Worm (Caenorhabditis elegans) whole organism, early embryonic: ENCODE measurements around the gene rsa-2.

Experiments used
- B0310.2 ChIP-seq: sonication (generic microtip); optimal IDR thresholded peaks from 2 replicates; lab custom pipeline; 2016; ENCODE audit warnings: mild to moderate bottlenecking, missing genetic modification characterization, missing compliant biosample characterization
- ama-1 ChIP-seq: fragments of 150-350 bp; optimal IDR thresholded peaks from 2 replicates; lab custom pipeline; 2014
- ceh-13 ChIP-seq: fragments of 200-800 bp; sonication (Bioruptor generic); optimal IDR thresholded peaks from 2 replicates; lab custom pipeline; 2018; ENCODE audit warnings: mild to moderate bottlenecking, missing genetic modification characterization, missing compliant biosample characterization
- sea-1 ChIP-seq: fragments of 200-800 bp; sonication (Bioruptor generic); conservative IDR thresholded peaks from 2 replicates; pipeline ENCODE4 v1.3.6; 2022; ENCODE audit warnings: missing genetic modification characterization, missing compliant biosample characterization
- tbx-37 ChIP-seq: fragments of 200-800 bp; sonication (Bioruptor generic); conservative IDR thresholded peaks from 2 replicates; pipeline ENCODE4 v1.3.6; 2022; ENCODE audit warnings: missing genetic modification reagents, missing genetic modification characterization, missing compliant biosample characterization
- tra-4 ChIP-seq: sonication (generic microtip); optimal IDR thresholded peaks from 2 replicates; lab custom pipeline; 2017; ENCODE audit warnings: missing genetic modification characterization, missing compliant biosample characterization

- TF ChIP-seq ama-1 (lab: Kevin White, UChicago) (no peak), tbx-37 (no peak; the same call in 1 of the 2 replicates), ceh-13 (GFP tag; lab: Kevin White, UChicago) (no peak), sea-1 (GFP tag; lab: Robert Waterston, UW) (no peak), B0310.2 (no peak), tra-4 (no peak)
Observed at ce11 chrIII:11093489-11093888, 30.2 kb downstream of the rsa-2 start.
